Fruit fly (Drosophila melanogaster) whole organism, embryonic: ENCODE results near the gene RpL6.

ENCODE experiments used
- Bgb ChIP-seq: fragments of 200-800 bp; sonication (Bioruptor generic); IDR thresholded peaks from 2 replicates; pipeline ENCODE4 v1.3.6; 2022; ENCODE audit warnings: missing biosample characterization, missing genetic modification characterization; ENCODE audit not compliant: partially characterized antibody
- CG10147 ChIP-seq: fragments of 200-800 bp; sonication (Bioruptor generic); optimal IDR thresholded peaks from 2 replicates; lab custom pipeline; 2019; ENCODE audit warnings: missing biosample characterization, mild to moderate bottlenecking, missing genetic modification characterization, moderate library complexity
- CG10654 ChIP-seq: fragments of 200-800 bp; sonication (Bioruptor generic); optimal IDR thresholded peaks from 2 replicates; lab custom pipeline; 2016; ENCODE audit warnings: missing biosample characterization, missing genetic modification characterization
- CG12299 ChIP-seq: fragments of 200-800 bp; sonication (Bioruptor generic); optimal IDR thresholded peaks from 2 replicates; lab custom pipeline; 2018; ENCODE audit warnings: missing biosample characterization, mild to moderate bottlenecking, missing genetic modification characterization
- CG13123 ChIP-seq: fragments of 200-800 bp; sonication (Bioruptor generic); optimal IDR thresholded peaks from 2 replicates; lab custom pipeline; 2016; ENCODE audit warnings: missing biosample characterization, missing genetic modification characterization
- CG14667 ChIP-seq: fragments of 200-800 bp; sonication (Bioruptor generic); IDR thresholded peaks from 2 replicates; pipeline ENCODE4 v1.3.6; 2022; ENCODE audit warnings: missing biosample characterization, missing genetic modification characterization
- CG15601 ChIP-seq: fragments of 200-800 bp; sonication (Bioruptor generic); optimal IDR thresholded peaks from 3 replicates; lab custom pipeline; 2019; ENCODE audit warnings: missing biosample characterization, mild to moderate bottlenecking, missing genetic modification characterization, moderate library complexity
- CG16813 ChIP-seq: fragments of 200-800 bp; sonication (Bioruptor generic); IDR thresholded peaks from 3 replicates; pipeline ENCODE4 v1.3.6; 2022; ENCODE audit warnings: missing biosample characterization, missing genetic modification characterization; ENCODE audit not compliant: partially characterized antibody
- CG17361 ChIP-seq: fragments of 200-800 bp; sonication (Bioruptor generic); IDR thresholded peaks from 3 replicates; pipeline ENCODE4 v1.3.6; 2022; ENCODE audit warnings: missing biosample characterization, missing genetic modification characterization
- CG1832 ChIP-seq: fragments of 200-800 bp; sonication (Bioruptor generic); optimal IDR thresholded peaks from 2 replicates; lab custom pipeline; 2017; ENCODE audit warnings: missing biosample characterization, mild to moderate bottlenecking, missing genetic modification characterization, inconsistent platforms
- CG18764 ChIP-seq: fragments of 200-800 bp; sonication (Bioruptor generic); optimal IDR thresholded peaks from 3 replicates; lab custom pipeline; 2016; ENCODE audit warnings: missing biosample characterization, missing genetic modification characterization
- CG3163 ChIP-seq: fragments of 200-800 bp; sonication (Bioruptor generic); optimal IDR thresholded peaks from 3 replicates; lab custom pipeline; 2016; ENCODE audit warnings: missing biosample characterization, missing genetic modification characterization
- CG32772 ChIP-seq: fragments of 200-800 bp; sonication (Bioruptor generic); IDR thresholded peaks from 2 replicates; pipeline ENCODE4 v1.3.6; 2022; ENCODE audit warnings: missing biosample characterization, missing genetic modification characterization
- CG4707 ChIP-seq: fragments of 200-800 bp; sonication (Bioruptor generic); optimal IDR thresholded peaks from 2 replicates; lab custom pipeline; 2018; ENCODE audit warnings: missing biosample characterization, mild to moderate bottlenecking, missing genetic modification characterization, moderate library complexity
- CG5245 ChIP-seq: fragments of 200-800 bp; sonication (Bioruptor generic); optimal IDR thresholded peaks from 3 replicates; lab custom pipeline; 2016; ENCODE audit warnings: missing biosample characterization, missing genetic modification characterization
- CG6175 ChIP-seq: fragments of 200-800 bp; sonication (Bioruptor generic); IDR thresholded peaks from 3 replicates; pipeline ENCODE4 v1.3.6; 2022; ENCODE audit warnings: missing biosample characterization, missing genetic modification characterization
- CG7963 ChIP-seq: fragments of 200-800 bp; sonication (Bioruptor generic); IDR thresholded peaks from 3 replicates; pipeline ENCODE4 v1.3.6; 2022; ENCODE audit warnings: missing biosample characterization, missing genetic modification characterization; ENCODE audit not compliant: partially characterized antibody
- CTCF ChIP-seq: fragments of 200-800 bp; sonication (Bioruptor generic); optimal IDR thresholded peaks from 2 replicates; lab custom pipeline; 2017; ENCODE audit warnings: missing biosample characterization, mild to moderate bottlenecking, missing genetic modification characterization, moderate library complexity
- Dad ChIP-seq: fragments of 200-800 bp; sonication (Bioruptor generic); optimal IDR thresholded peaks from 3 replicates; lab custom pipeline; 2016; ENCODE audit warnings: missing biosample characterization, missing genetic modification characterization
- Dip2 ChIP-seq: fragments of 200-800 bp; sonication (Bioruptor generic); IDR thresholded peaks from 2 replicates; pipeline ENCODE4 v1.3.6; 2022; ENCODE audit warnings: missing biosample characterization, missing genetic modification characterization
- Dp ChIP-seq: fragments of 200-800 bp; sonication (Bioruptor generic); optimal IDR thresholded peaks from 2 replicates; lab custom pipeline; 2018; ENCODE audit warnings: missing biosample characterization, mild to moderate bottlenecking, missing genetic modification characterization, moderate library complexity
- Dref ChIP-seq: fragments of 200-800 bp; sonication (Bioruptor generic); IDR thresholded peaks from 2 replicates; pipeline ENCODE4 v1.3.6; 2022; ENCODE audit warnings: missing biosample characterization, missing genetic modification characterization
- Drgx ChIP-seq: fragments of 200-800 bp; sonication (Bioruptor generic); IDR thresholded peaks from 2 replicates; pipeline ENCODE4 v1.3.6; 2022; ENCODE audit warnings: missing biosample characterization, missing genetic modification characterization
- HmgZ ChIP-seq: fragments of 200-800 bp; sonication (Bioruptor generic); optimal IDR thresholded peaks from 2 replicates; lab custom pipeline; 2018; ENCODE audit warnings: missing biosample characterization, mild to moderate bottlenecking, missing genetic modification characterization
- NC2α ChIP-seq: fragments of 200-800 bp; sonication (Bioruptor generic); optimal IDR thresholded peaks from 2 replicates; lab custom pipeline; 2016; ENCODE audit warnings: missing biosample characterization, missing genetic modification characterization
- Nf-YC ChIP-seq: fragments of 200-800 bp; optimal IDR thresholded peaks from 3 replicates; lab custom pipeline; 2019; ENCODE audit warnings: missing biosample characterization, mild to moderate bottlenecking, missing genetic modification characterization, moderate library complexity
- Opbp ChIP-seq: fragments of 200-800 bp; sonication (Bioruptor generic); IDR thresholded peaks from 3 replicates; pipeline ENCODE4 v1.3.6; 2022; ENCODE audit warnings: missing biosample characterization, missing genetic modification characterization; ENCODE audit not compliant: partially characterized antibody
- Ssrp ChIP-seq: fragments of 200-800 bp; sonication (Bioruptor generic); optimal IDR thresholded peaks from 2 replicates; lab custom pipeline; 2018; ENCODE audit warnings: missing biosample characterization, mild to moderate bottlenecking, missing genetic modification characterization, moderate library complexity
- Taf1 ChIP-seq: fragments of 200-800 bp; sonication (Bioruptor generic); IDR thresholded peaks from 2 replicates; pipeline ENCODE4 v1.3.6; 2022; ENCODE audit warnings: missing biosample characterization, missing genetic modification characterization
- Tbp ChIP-seq: fragments of >200 bp; optimal IDR thresholded peaks from 2 replicates; lab custom pipeline; 2018; ENCODE audit warnings: missing biosample characterization, missing genetic modification characterization
- Usf ChIP-seq: fragments of 200-800 bp; sonication (Bioruptor generic); optimal IDR thresholded peaks from 2 replicates; lab custom pipeline; 2017; ENCODE audit warnings: missing genotype, missing biosample characterization, missing genetic modification characterization
- ase ChIP-seq: fragments of 200-800 bp; sonication (Bioruptor generic); IDR thresholded peaks from 3 replicates; pipeline ENCODE4 v1.3.6; 2022; ENCODE audit warnings: missing biosample characterization, missing genetic modification characterization
- bigmax ChIP-seq: fragments of 200-800 bp; sonication (Bioruptor generic); optimal IDR thresholded peaks from 2 replicates; lab custom pipeline; 2018; ENCODE audit warnings: missing biosample characterization, mild to moderate bottlenecking, missing genetic modification characterization
- corto ChIP-seq: fragments of 200-800 bp; sonication (Bioruptor generic); optimal IDR thresholded peaks from 2 replicates; lab custom pipeline; 2016; ENCODE audit warnings: missing biosample characterization, mild to moderate bottlenecking, missing genetic modification characterization, moderate library complexity
- dysf ChIP-seq: fragments of 200-800 bp; sonication (Bioruptor generic); IDR thresholded peaks from 3 replicates; pipeline ENCODE4 v1.3.6; 2022; ENCODE audit warnings: missing biosample characterization, missing genetic modification characterization
- esg ChIP-seq: fragments of 200-800 bp; sonication (Bioruptor generic); conservative IDR thresholded peaks from 2 replicates; pipeline ENCODE4 v1.3.6; 2022; ENCODE audit warnings: missing biosample characterization, missing genetic modification characterization
- fd102C ChIP-seq: fragments of 200-800 bp; sonication (Bioruptor generic); optimal IDR thresholded peaks from 2 replicates; lab custom pipeline; 2018; ENCODE audit warnings: missing biosample characterization, mild to moderate bottlenecking, missing genetic modification characterization, moderate library complexity
- gce ChIP-seq: fragments of 200-800 bp; sonication (Bioruptor generic); IDR thresholded peaks from 3 replicates; pipeline ENCODE4 v1.3.6; 2022; ENCODE audit warnings: missing biosample characterization, missing genetic modification characterization
- gem ChIP-seq: fragments of 200-800 bp; sonication (Bioruptor generic); optimal IDR thresholded peaks from 2 replicates; lab custom pipeline; 2019; ENCODE audit warnings: missing biosample characterization, mild to moderate bottlenecking, missing genetic modification characterization, moderate library complexity
- grn ChIP-seq: fragments of 200-800 bp; sonication (Bioruptor generic); optimal IDR thresholded peaks from 3 replicates; lab custom pipeline; 2017; ENCODE audit warnings: missing biosample characterization, missing genetic modification characterization
- hbn ChIP-seq: fragments of 200-800 bp; sonication (Bioruptor generic); IDR thresholded peaks from 2 replicates; pipeline ENCODE4 v1.3.6; 2022; ENCODE audit warnings: missing biosample characterization, missing genetic modification characterization; ENCODE audit not compliant: partially characterized antibody
- ind ChIP-seq: fragments of 200-800 bp; sonication (Bioruptor generic); optimal IDR thresholded peaks from 3 replicates; lab custom pipeline; 2016; ENCODE audit warnings: missing biosample characterization, missing genetic modification characterization
- jumu ChIP-seq: fragments of 200-800 bp; sonication (Bioruptor generic); optimal IDR thresholded peaks from 3 replicates; lab custom pipeline; 2016; ENCODE audit warnings: missing biosample characterization, missing genetic modification characterization
- nau ChIP-seq: fragments of 200-800 bp; sonication (Bioruptor generic); optimal IDR thresholded peaks from 3 replicates; lab custom pipeline; 2017; ENCODE audit warnings: missing biosample characterization, mild to moderate bottlenecking, missing genetic modification characterization, missing genetic modification reagents
- nom ChIP-seq: fragments of 200-800 bp; sonication (Bioruptor generic); optimal IDR thresholded peaks from 2 replicates; lab custom pipeline; 2017; ENCODE audit warnings: missing biosample characterization, missing genetic modification characterization, mild to moderate bottlenecking, moderate library complexity, missing genetic modification reagents
- pb ChIP-seq: fragments of 200-800 bp; sonication (Bioruptor generic); optimal IDR thresholded peaks from 3 replicates; lab custom pipeline; 2016; ENCODE audit warnings: missing biosample characterization, missing genetic modification characterization
- ranshi ChIP-seq: fragments of 200-800 bp; sonication (Bioruptor generic); IDR thresholded peaks from 2 replicates; pipeline ENCODE4 v1.3.6; 2022; ENCODE audit warnings: missing biosample characterization, missing genetic modification characterization
- sna ChIP-seq: fragments of 200-800 bp; sonication (Bioruptor generic); IDR thresholded peaks from 2 replicates; pipeline ENCODE4 v1.3.6; 2022; ENCODE audit warnings: missing biosample characterization, missing genetic modification characterization; ENCODE audit not compliant: partially characterized antibody
- sob ChIP-seq: fragments of 200-800 bp; sonication (Bioruptor generic); IDR thresholded peaks from 2 replicates; pipeline ENCODE4 v1.3.6; 2022; ENCODE audit warnings: missing biosample characterization, missing genetic modification characterization
- sug ChIP-seq: fragments of 200-800 bp; optimal IDR thresholded peaks from 2 replicates; lab custom pipeline; 2019; ENCODE audit warnings: missing biosample characterization, mild to moderate bottlenecking, missing genetic modification characterization, moderate library complexity
- tgo ChIP-seq: fragments of 200-800 bp; sonication (Bioruptor generic); IDR thresholded peaks from 3 replicates; pipeline ENCODE4 v1.3.6; 2022; ENCODE audit warnings: missing biosample characterization, missing genetic modification characterization
- zen2 ChIP-seq: fragments of 200-800 bp; sonication (Bioruptor generic); IDR thresholded peaks from 3 replicates; pipeline ENCODE4 v1.3.6; 2022; ENCODE audit warnings: missing biosample characterization, missing genetic modification characterization; ENCODE audit not compliant: partially characterized antibody

Gene RpL6

dm6 chr3R:31588374-31588773 lies 7.6 kb downstream of the RpL6 start, which contains the start of gene CG1635 (continued):
- TF ChIP-seq Dad (GFP tag; lab: Kevin White, UChicago) (peak; percentile 98), Taf1 (GFP tag; lab: Robert Waterston, UW) (peak; percentile 99), CG15601 (tag; lab: Kevin White, UChicago) (peak; percentile 99), ranshi (peak; percentile 100), nom (GFP tag; lab: Kevin White, UChicago) (peak; percentile 94), CG4707 (GFP tag; lab: Kevin White, UChicago) (peak; percentile 99), Tbp (GFP tag; lab: Kevin White, UChicago) (no peak), Dip2 (peak; percentile 78), CG3163 (GFP tag; lab: Kevin White, UChicago) (peak; percentile 89), gce (GFP tag; lab: Robert Waterston, UW) (peak; percentile 99), CG18764 (peak; percentile 97), Usf (peak; percentile 98), ind (GFP tag; lab: Kevin White, UChicago) (peak; percentile 99), CG17361 (peak; percentile 100), dysf (GFP tag; lab: Robert Waterston, UW) (peak; percentile 100), esg (GFP tag; lab: Robert Waterston, UW) (peak; percentile 99), gem (peak; percentile 100), CG13123 (GFP tag; lab: Kevin White, UChicago) (peak; percentile 97), CG6175 (peak; percentile 98), Nf-YC (peak; percentile 94), nau (GFP tag; lab: Kevin White, UChicago) (no peak), Ssrp (tag; lab: Kevin White, UChicago) (peak; percentile 99), hbn (GFP tag; lab: Robert Waterston, UW) (peak; percentile 48), CG14667 (GFP tag; lab: Robert Waterston, UW) (peak; percentile 98), tgo (GFP tag; lab: Robert Waterston, UW) (peak; percentile 99), corto (GFP tag; lab: Kevin White, UChicago) (peak; percentile 94), Drgx (GFP tag; lab: Robert Waterston, UW) (peak; percentile 100), ase (GFP tag; lab: Robert Waterston, UW) (peak; percentile 99)

DNA sequence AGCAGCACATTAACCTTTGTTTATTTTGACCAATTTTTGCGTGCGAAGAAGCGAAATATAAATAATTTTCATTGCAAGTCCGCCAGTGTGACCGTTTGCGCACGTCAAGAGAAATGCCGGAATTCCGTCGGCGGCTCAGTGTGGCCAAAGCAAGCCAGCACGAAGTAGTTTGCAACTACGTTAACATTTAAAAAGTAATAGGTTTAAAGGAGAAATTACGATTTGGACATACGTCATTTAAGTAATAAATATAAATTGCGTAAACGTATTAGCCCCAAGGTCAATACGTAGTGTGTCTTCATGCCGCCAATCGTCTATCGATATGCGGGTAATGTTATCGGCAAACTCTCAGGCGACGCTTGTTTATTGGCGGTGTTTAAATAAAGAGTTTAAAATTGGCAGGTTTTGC lies 15.4 kb downstream of the RpL6 start, which contains the start of the genes pygo and rod:
Gene pygo (minus strand): TSS at position 114 of the 409 bp plus-strand sequence.
Gene rod (plus strand): TSS at position 366 of the 409 bp plus-strand sequence.
- TF ChIP-seq CG7963 (GFP tag; lab: Robert Waterston, UW): peak; percentile 58
- TF ChIP-seq Dp: peak; percentile 78
- TF ChIP-seq CG5245 (GFP tag; lab: Kevin White, UChicago): no peak
- peak; percentile 59; the same call in 1 of the 2 replicates for TF ChIP-seq Bgb (GFP tag; lab: Robert Waterston, UW)
- TF ChIP-seq Opbp (GFP tag; lab: Robert Waterston, UW): peak; percentile 67; the same call in 2 of the 3 replicates
- no peak for TF ChIP-seq CG12299 (tag; lab: Kevin White, UChicago)
- TF ChIP-seq HmgZ (tag; lab: Kevin White, UChicago): peak; percentile 66
- TF ChIP-seq zen2 (GFP tag; lab: Robert Waterston, UW): peak; percentile 30; the same call in 1 of the 3 replicates
- TF ChIP-seq jumu (GFP tag; lab: Kevin White, UChicago): peak; percentile 59
- TF ChIP-seq CG16813 (GFP tag; lab: Robert Waterston, UW): peak; percentile 67
- TF ChIP-seq CG10147 (GFP tag; lab: Kevin White, UChicago): no peak
- no peak for TF ChIP-seq sug (tag; lab: Kevin White, UChicago)
- TF ChIP-seq sob: no peak
- TF ChIP-seq bigmax (GFP tag; lab: Kevin White, UChicago): peak; percentile 46
- TF ChIP-seq Dref (GFP tag; lab: Robert Waterston, UW): peak; percentile 68
- TF ChIP-seq pb (GFP tag; lab: Kevin White, UChicago): no peak
- peak; percentile 74 for TF ChIP-seq sna
- TF ChIP-seq fd102C (GFP tag; lab: Kevin White, UChicago): no peak
- no peak for TF ChIP-seq NC2α (GFP tag; lab: Kevin White, UChicago)
- no peak for TF ChIP-seq CG1832
- no peak for TF ChIP-seq CG10654
- peak; percentile 21 for TF ChIP-seq CTCF (GFP tag; lab: Kevin White, UChicago)
- no peak for TF ChIP-seq CG32772 (GFP tag; lab: Robert Waterston, UW)
- TF ChIP-seq grn (GFP tag; lab: Kevin White, UChicago): no peak
